Worm (Caenorhabditis elegans) whole organism, L4 larva: Measurements from ENCODE around the gene vab-2.
A peak's percentile ranks its signal among the peaks of the same experiment; 100 is the strongest.

Experiments
- D1046.2 ChIP-seq: fragments of 200-800 bp; sonication (Bioruptor generic); IDR thresholded peaks from 2 replicates; pipeline ENCODE4 v1.3.6; 2022; ENCODE audit warnings: missing genetic modification characterization, missing compliant biosample characterization
- F10B5.3 ChIP-seq: sonication (generic microtip); optimal IDR thresholded peaks from 2 replicates; lab custom pipeline; 2016; ENCODE audit warnings: mild to moderate bottlenecking, missing genetic modification characterization, missing compliant biosample characterization
- F37D6.2 ChIP-seq: sonication (generic microtip); optimal IDR thresholded peaks from 2 replicates; lab custom pipeline; 2016; ENCODE audit warnings: mild to moderate bottlenecking, missing genetic modification characterization, missing compliant biosample characterization
- F49E8.2 ChIP-seq: sonication (generic microtip); optimal IDR thresholded peaks from 2 replicates; lab custom pipeline; 2016; ENCODE audit warnings: missing compliant biosample characterization, mild to moderate bottlenecking, missing genetic modification characterization, borderline replicate concordance
- T20F7.1 ChIP-seq: fragments of 200-800 bp; sonication (Bioruptor generic); optimal IDR thresholded peaks from 2 replicates; lab custom pipeline; 2018; ENCODE audit warnings: mild to moderate bottlenecking, missing genetic modification characterization, missing compliant biosample characterization
- Y105C5A.15 ChIP-seq: fragments of 200-800 bp; sonication (Bioruptor generic); IDR thresholded peaks from 2 replicates; pipeline ENCODE4 v1.3.6; 2022; ENCODE audit warnings: missing genetic modification characterization, missing compliant biosample characterization
- Y75B8A.6 ChIP-seq: fragments of 200-800 bp; sonication (Bioruptor generic); IDR thresholded peaks from 2 replicates; pipeline ENCODE4 v1.3.6; 2022; ENCODE audit warnings: missing genetic modification reagents, missing genetic modification characterization, missing compliant biosample characterization
- ZK546.5 ChIP-seq, 2 experiments: sonication (generic microtip); optimal IDR thresholded peaks; 2 replicates each; lab custom pipeline; 2017; ENCODE audit warnings: missing biosample characterization in 2 of 2, missing genetic modification characterization in 2 of 2
- aly-2 ChIP-seq: sonication (generic microtip); optimal IDR thresholded peaks from 2 replicates; lab custom pipeline; 2018; ENCODE audit warnings: missing biosample characterization, missing genetic modification characterization
- arid-1 ChIP-seq: fragments of 200-800 bp; sonication (Bioruptor generic); conservative IDR thresholded peaks from 2 replicates; pipeline ENCODE4 v1.3.6; 2022; ENCODE audit warnings: missing genetic modification reagents, missing genetic modification characterization, missing compliant biosample characterization
- attf-4 ChIP-seq: sonication (generic microtip); optimal IDR thresholded peaks from 3 replicates; lab custom pipeline; 2017; ENCODE audit warnings: missing biosample characterization, missing genetic modification characterization
- ceh-28 ChIP-seq: fragments of 150-350 bp; optimal IDR thresholded peaks from 2 replicates; lab custom pipeline; 2014; ENCODE audit warnings: missing biosample characterization, missing genetic modification reagents, missing genetic modification characterization
- ceh-32 ChIP-seq: sonication (generic microtip); optimal IDR thresholded peaks from 2 replicates; lab custom pipeline; 2016; ENCODE audit warnings: mild to moderate bottlenecking, missing genetic modification characterization, missing compliant biosample characterization; ENCODE audit not compliant: poor library complexity
- ceh-82 ChIP-seq: sonication (generic microtip); optimal IDR thresholded peaks from 2 replicates; lab custom pipeline; 2017; ENCODE audit warnings: missing biosample characterization, missing genetic modification characterization
- cey-2 ChIP-seq: sonication (generic microtip); optimal IDR thresholded peaks from 3 replicates; lab custom pipeline; 2017; ENCODE audit warnings: missing genetic modification characterization, mild to moderate bottlenecking, missing compliant biosample characterization, antibody characterized with exemption, borderline replicate concordance; ENCODE audit not compliant: insufficient read depth
- ctbp-1 ChIP-seq: fragments of 200-800 bp; sonication (Bioruptor generic); IDR thresholded peaks from 2 replicates; pipeline ENCODE4 v1.3.6; 2022; ENCODE audit warnings: missing genetic modification reagents, missing genetic modification characterization, missing compliant biosample characterization
- daf-12 ChIP-seq: fragments of 150-350 bp; optimal IDR thresholded peaks from 2 replicates; lab custom pipeline; 2014; ENCODE audit warnings: missing biosample characterization, missing genetic modification reagents, missing genetic modification characterization
- daf-19 ChIP-seq: fragments of 200-800 bp; sonication (Bioruptor generic); conservative IDR thresholded peaks from 2 replicates; pipeline ENCODE4 v1.3.6; 2022; ENCODE audit warnings: missing genetic modification characterization, missing compliant biosample characterization
- egl-27 ChIP-seq: sonication (generic microtip); optimal IDR thresholded peaks from 3 replicates; lab custom pipeline; 2017; ENCODE audit warnings: missing biosample characterization, missing genetic modification reagents, missing genetic modification characterization
- egl-43 ChIP-seq: fragments of 200-800 bp; sonication (Bioruptor generic); IDR thresholded peaks from 2 replicates; pipeline ENCODE4 v1.3.6; 2022; ENCODE audit warnings: missing genetic modification reagents, missing genetic modification characterization, missing compliant biosample characterization
- gei-8 ChIP-seq: fragments of 200-800 bp; sonication (Bioruptor generic); optimal IDR thresholded peaks from 2 replicates; lab custom pipeline; 2018; ENCODE audit warnings: mild to moderate bottlenecking, missing genetic modification characterization, missing compliant biosample characterization
- hlh-11 ChIP-seq: fragments of 200-800 bp; sonication (Bioruptor generic); optimal IDR thresholded peaks from 2 replicates; lab custom pipeline; 2018; ENCODE audit warnings: mild to moderate bottlenecking, missing genetic modification characterization, missing compliant biosample characterization
- jun-1 ChIP-seq: fragments of 150-350 bp; optimal IDR thresholded peaks from 2 replicates; lab custom pipeline; 2014; ENCODE audit warnings: missing biosample characterization, missing genetic modification reagents, missing genetic modification characterization
- lim-7 ChIP-seq: fragments of 200-800 bp; sonication (Bioruptor generic); IDR thresholded peaks from 2 replicates; pipeline ENCODE4 v1.3.6; 2022; ENCODE audit warnings: missing genetic modification characterization, missing compliant biosample characterization
- lin-1 ChIP-seq: fragments of 200-800 bp; sonication (Bioruptor generic); IDR thresholded peaks from 2 replicates; pipeline ENCODE4 v1.3.6; 2022; ENCODE audit warnings: missing genetic modification reagents, missing genetic modification characterization, missing compliant biosample characterization
- lin-29 ChIP-seq: fragments of 200-800 bp; sonication (Bioruptor generic); IDR thresholded peaks from 2 replicates; pipeline ENCODE4 v1.3.6; 2022; ENCODE audit warnings: missing genetic modification reagents, missing genetic modification characterization, missing compliant biosample characterization
- lin-38 ChIP-seq: fragments of 200-800 bp; sonication (Bioruptor generic); IDR thresholded peaks from 2 replicates; pipeline ENCODE4 v1.3.6; 2022; ENCODE audit warnings: missing genetic modification reagents, missing genetic modification characterization, missing compliant biosample characterization
- mdl-1 ChIP-seq, 2 experiments: fragments of 150-350 bp in 1 of 2; sonication (generic microtip) in 1 of 2; optimal IDR thresholded peaks; 2 replicates each; lab custom pipeline; 2014 to 2017; ENCODE audit warnings: missing biosample characterization in 2 of 2, missing genetic modification characterization in 2 of 2
- mep-1 ChIP-seq: fragments of 150-350 bp; sonication (generic microtip); optimal IDR thresholded peaks from 3 replicates; lab custom pipeline; 2014; ENCODE audit warnings: missing biosample characterization, missing genetic modification characterization
- mxl-2 ChIP-seq: fragments of 200-800 bp; sonication (Bioruptor generic); conservative IDR thresholded peaks from 2 replicates; pipeline ENCODE4 v1.3.6; 2022; ENCODE audit warnings: missing genetic modification reagents, missing genetic modification characterization, missing compliant biosample characterization
- nhr-10 ChIP-seq: fragments of 150-350 bp; optimal IDR thresholded peaks from 2 replicates; lab custom pipeline; 2014; ENCODE audit warnings: missing biosample characterization, missing genetic modification characterization
- nhr-11 ChIP-seq: fragments of 150-350 bp; optimal IDR thresholded peaks from 2 replicates; lab custom pipeline; 2014; ENCODE audit warnings: missing biosample characterization, missing genetic modification characterization
- nhr-25 ChIP-seq: sonication (generic microtip); optimal IDR thresholded peaks from 2 replicates; lab custom pipeline; 2017; ENCODE audit warnings: missing genetic modification characterization, mild to moderate bottlenecking, missing compliant biosample characterization, antibody characterized with exemption, moderate library complexity, borderline replicate concordance; ENCODE audit not compliant: insufficient read depth
- nhr-28 ChIP-seq: fragments of 150-350 bp; optimal IDR thresholded peaks from 2 replicates; lab custom pipeline; 2014; ENCODE audit warnings: missing biosample characterization, missing genetic modification characterization
- nhr-41 ChIP-seq: fragments of 200-800 bp; sonication (Bioruptor generic); IDR thresholded peaks from 2 replicates; pipeline ENCODE4 v1.3.6; 2022; ENCODE audit warnings: missing genetic modification reagents, missing genetic modification characterization, missing compliant biosample characterization
- nhr-6 ChIP-seq: fragments of 150-350 bp; optimal IDR thresholded peaks from 2 replicates; lab custom pipeline; 2014; ENCODE audit warnings: missing biosample characterization, missing genetic modification characterization
- nhr-77 ChIP-seq: fragments of 150-350 bp; optimal IDR thresholded peaks from 2 replicates; lab custom pipeline; 2014; ENCODE audit warnings: missing biosample characterization, missing genetic modification characterization
- php-3 ChIP-seq: fragments of 200-800 bp; sonication (Bioruptor generic); IDR thresholded peaks from 2 replicates; pipeline ENCODE4 v1.3.6; 2022; ENCODE audit warnings: missing genetic modification reagents, missing genetic modification characterization, missing compliant biosample characterization
- pqm-1 ChIP-seq: sonication (generic microtip); optimal IDR thresholded peaks from 2 replicates; lab custom pipeline; 2017; ENCODE audit warnings: missing biosample characterization, missing genetic modification characterization
- saeg-2 ChIP-seq: fragments of 200-800 bp; sonication (Bioruptor generic); IDR thresholded peaks from 2 replicates; pipeline ENCODE4 v1.3.6; 2022; ENCODE audit warnings: missing genetic modification reagents, missing genetic modification characterization, missing compliant biosample characterization
- sdz-12 ChIP-seq: fragments of 200-800 bp; sonication (Bioruptor generic); optimal IDR thresholded peaks from 2 replicates; lab custom pipeline; 2018; ENCODE audit warnings: mild to moderate bottlenecking, missing genetic modification characterization, missing compliant biosample characterization
- set-16 ChIP-seq: fragments of 200-800 bp; sonication (Bioruptor generic); IDR thresholded peaks from 2 replicates; pipeline ENCODE4 v1.3.6; 2022; ENCODE audit warnings: missing genetic modification reagents, missing genetic modification characterization, missing compliant biosample characterization
- snpc-1.2 ChIP-seq: fragments of 200-800 bp; sonication (Bioruptor generic); IDR thresholded peaks from 2 replicates; pipeline ENCODE4 v1.3.6; 2022; ENCODE audit warnings: missing genetic modification reagents, missing genetic modification characterization, missing compliant biosample characterization
- spr-1 ChIP-seq: sonication (generic microtip); optimal IDR thresholded peaks from 2 replicates; lab custom pipeline; 2016; ENCODE audit warnings: mild to moderate bottlenecking, missing genetic modification characterization, missing compliant biosample characterization
- spr-3 ChIP-seq: fragments of 200-800 bp; sonication (Bioruptor generic); optimal IDR thresholded peaks from 2 replicates; lab custom pipeline; 2018; ENCODE audit warnings: mild to moderate bottlenecking, missing genetic modification characterization, missing compliant biosample characterization
- tag-97 ChIP-seq: fragments of 200-800 bp; sonication (Bioruptor generic); IDR thresholded peaks from 2 replicates; pipeline ENCODE4 v1.3.6; 2022; ENCODE audit warnings: missing genetic modification characterization, missing compliant biosample characterization
- tra-1 ChIP-seq: fragments of 200-800 bp; sonication (Bioruptor generic); IDR thresholded peaks from 2 replicates; pipeline ENCODE4 v1.3.6; 2022; ENCODE audit warnings: missing genetic modification reagents, missing genetic modification characterization, missing compliant biosample characterization
- unc-39 ChIP-seq: sonication (generic microtip); optimal IDR thresholded peaks from 2 replicates; lab custom pipeline; 2017; ENCODE audit warnings: missing biosample characterization, missing genetic modification characterization
- vab-7 ChIP-seq: fragments of 200-800 bp; sonication (Bioruptor generic); IDR thresholded peaks from 2 replicates; pipeline ENCODE4 v1.3.6; 2022; ENCODE audit warnings: missing genetic modification reagents, missing genetic modification characterization, missing compliant biosample characterization
- zip-11 ChIP-seq: fragments of 200-800 bp; sonication (Bioruptor generic); IDR thresholded peaks from 2 replicates; pipeline ENCODE4 v1.3.6; 2022; ENCODE audit warnings: missing genetic modification characterization, missing compliant biosample characterization
- zip-2 ChIP-seq: fragments of 150-350 bp; optimal IDR thresholded peaks from 2 replicates; lab custom pipeline; 2014; ENCODE audit warnings: missing biosample characterization, missing genetic modification characterization
- ztf-7 ChIP-seq: fragments of 150-350 bp; optimal IDR thresholded peaks from 2 replicates; lab custom pipeline; 2014; ENCODE audit warnings: missing biosample characterization, missing genetic modification characterization

vab-2 gene

ce11 chrIV:3742426-3742839, 24.2 kb downstream of the vab-2 start (continued):
- TF ChIP-seq lin-1 (0 out of 2 replicates have a peak, but pooled peaks have one; percentile 30), vab-7 (GFP tag; lab: Robert Waterston, UW) (no peak), lin-38 (GFP tag; lab: Robert Waterston, UW) (peak; percentile 56), nhr-10 (tag; lab: Kevin White, UChicago) (peak; percentile 62), lin-29 (GFP tag; lab: Robert Waterston, UW) (no peak), nhr-11 (tag; lab: Kevin White, UChicago) (peak; percentile 83), Y75B8A.6 (GFP tag; lab: Robert Waterston, UW) (no peak), mdl-1 (tag; optimal IDR thresholded peaks at IDR 0.05; lab: Kevin White, UChicago) (peak in 1 of 2 experiments; percentile 88), ceh-82 (tag; lab: Kevin White, UChicago) (no peak), F10B5.3 (tag; lab: Kevin White, UChicago) (no peak), nhr-25 (tag; lab: Kevin White, UChicago) (peak; percentile 57), mxl-2 (GFP tag; lab: Robert Waterston, UW) (no peak), hlh-11 (tag; lab: Kevin White, UChicago) (peak; percentile 99), lim-7 (no peak), nhr-41 (GFP tag; lab: Robert Waterston, UW) (no peak), attf-4 (no peak), ceh-32 (tag; lab: Kevin White, UChicago) (no peak), cey-2 (tag; lab: Kevin White, UChicago) (no peak), saeg-2 (GFP tag; lab: Robert Waterston, UW) (no peak), zip-11 (no peak), jun-1 (tag; lab: Kevin White, UChicago) (peak; percentile 62), php-3 (no peak; the same call in 1 of the 2 replicates), aly-2 (tag; lab: Kevin White, UChicago) (no peak), nhr-28 (tag; lab: Kevin White, UChicago) (peak; percentile 86), egl-27 (tag; lab: Kevin White, UChicago) (no peak), tra-1 (GFP tag; lab: Robert Waterston, UW) (no peak), nhr-6 (tag; lab: Kevin White, UChicago) (peak; percentile 71), ztf-7 (tag; lab: Kevin White, UChicago) (peak; percentile 58), snpc-1.2 (GFP tag; lab: Robert Waterston, UW) (no peak), spr-1 (tag; lab: Kevin White, UChicago) (peak; percentile 49), spr-3 (GFP tag; lab: Kevin White, UChicago) (peak; percentile 4), Y105C5A.15 (GFP tag; lab: Robert Waterston, UW) (no peak), pqm-1 (tag; lab: Kevin White, UChicago) (no peak), arid-1 (GFP tag; lab: Robert Waterston, UW) (peak; percentile 54; the same call in 1 of the 2 replicates), daf-12 (tag; lab: Kevin White, UChicago) (no peak), unc-39 (tag; lab: Kevin White, UChicago) (no peak), gei-8 (GFP tag; lab: Kevin White, UChicago) (no peak), ceh-28 (peak; percentile 70), nhr-77 (tag; lab: Kevin White, UChicago) (no peak), zip-2 (tag; lab: Kevin White, UChicago) (no peak), sdz-12 (GFP tag; lab: Kevin White, UChicago) (no peak), mep-1 (peak; percentile 85), tag-97 (GFP tag; lab: Robert Waterston, UW) (no peak), D1046.2 (GFP tag; lab: Robert Waterston, UW) (no peak), ctbp-1 (GFP tag; lab: Robert Waterston, UW) (0 out of 2 replicates have a peak, but pooled peaks have one; percentile 21), daf-19 (GFP tag; lab: Robert Waterston, UW) (no peak), set-16 (GFP tag; lab: Robert Waterston, UW) (peak; percentile 54), T20F7.1 (GFP tag; lab: Kevin White, UChicago) (no peak), egl-43 (GFP tag; lab: Robert Waterston, UW) (0 out of 2 replicates have a peak, but pooled peaks have one; percentile 8), F37D6.2 (tag; lab: Kevin White, UChicago) (no peak), ZK546.5 (tag; optimal IDR thresholded peaks at IDR 0.05; lab: Kevin White, UChicago) (no peak), F49E8.2 (no peak)
